Fruit fly (Drosophila melanogaster) whole organism, embryonic: Measurements from ENCODE around the gene scu.

Experiments
- CG30431 ChIP-seq: fragments of 200-800 bp; sonication (Bioruptor generic); optimal IDR thresholded peaks from 2 replicates; lab custom pipeline; 2017; ENCODE audit warnings: missing biosample characterization, missing genetic modification characterization
- Usf ChIP-seq: fragments of 200-800 bp; sonication (Bioruptor generic); optimal IDR thresholded peaks from 2 replicates; lab custom pipeline; 2017; ENCODE audit warnings: missing genotype, missing biosample characterization, missing genetic modification characterization
- ham ChIP-seq: fragments of 200-800 bp; sonication (Bioruptor generic); IDR thresholded peaks from 2 replicates; pipeline ENCODE4 v1.3.6; 2022; ENCODE audit warnings: missing biosample characterization, missing genetic modification characterization
- sna ChIP-seq: fragments of 200-800 bp; sonication (Bioruptor generic); IDR thresholded peaks from 2 replicates; pipeline ENCODE4 v1.3.6; 2022; ENCODE audit warnings: missing biosample characterization, missing genetic modification characterization; ENCODE audit not compliant: partially characterized antibody

DNA sequence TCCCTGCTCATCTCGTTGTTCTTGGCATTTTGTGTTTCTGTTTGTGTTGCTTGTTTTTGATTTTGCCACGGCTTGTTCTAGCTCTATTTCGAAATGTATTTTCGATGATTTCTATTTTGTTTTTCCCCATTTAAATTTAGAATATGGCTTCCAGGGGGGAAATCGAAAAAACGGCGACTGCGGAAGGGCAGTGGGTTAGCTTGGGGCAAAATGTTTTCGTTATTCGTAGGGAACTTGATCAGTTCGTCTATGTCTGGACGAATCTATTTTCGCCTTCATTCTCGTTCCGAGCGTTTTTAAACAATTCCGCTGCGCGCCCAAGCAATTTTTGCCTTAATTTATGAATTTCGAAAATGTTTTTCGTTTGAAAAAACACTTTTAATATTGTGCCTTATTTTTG, 27.5 kb downstream of the scu start:
- no peak for TF ChIP-seq Usf (GFP tag; lab: Kevin White, UChicago)
- no peak for TF ChIP-seq sna (GFP tag; lab: Robert Waterston, UW)
- no peak for TF ChIP-seq CG30431 (GFP tag; lab: Kevin White, UChicago)
- TF ChIP-seq ham (GFP tag; lab: Robert Waterston, UW): no peak
